Worm (Caenorhabditis elegans) whole organism, early embryonic: ENCODE results near the gene pes-5.

ENCODE experiments used
- B0310.2 ChIP-seq: sonication (generic microtip); optimal IDR thresholded peaks from 2 replicates; lab custom pipeline; 2016; ENCODE audit warnings: mild to moderate bottlenecking, missing genetic modification characterization, missing compliant biosample characterization
- F13C5.2 ChIP-seq: sonication (generic microtip); optimal IDR thresholded peaks from 2 replicates; lab custom pipeline; 2017; ENCODE audit warnings: mild to moderate bottlenecking, missing genetic modification characterization, inconsistent platforms, missing compliant biosample characterization
- aly-1 ChIP-seq: sonication (generic microtip); optimal IDR thresholded peaks from 2 replicates; lab custom pipeline; 2016; ENCODE audit warnings: missing genetic modification characterization, missing compliant biosample characterization
- ama-1 ChIP-seq: fragments of 150-350 bp; optimal IDR thresholded peaks from 2 replicates; lab custom pipeline; 2014
- ceh-13 ChIP-seq: fragments of 200-800 bp; sonication (Bioruptor generic); optimal IDR thresholded peaks from 2 replicates; lab custom pipeline; 2018; ENCODE audit warnings: mild to moderate bottlenecking, missing genetic modification characterization, missing compliant biosample characterization
- ceh-36 ChIP-seq: sonication (generic microtip); optimal IDR thresholded peaks from 2 replicates; lab custom pipeline; 2016; ENCODE audit warnings: missing genetic modification characterization, inconsistent platforms, missing compliant biosample characterization
- ets-7 ChIP-seq: sonication (generic microtip); optimal IDR thresholded peaks from 2 replicates; lab custom pipeline; 2016; ENCODE audit warnings: missing genotype, missing genetic modification characterization, missing compliant biosample characterization
- flt-1 ChIP-seq: fragments of 200-800 bp; sonication (Bioruptor generic); IDR thresholded peaks from 2 replicates; pipeline ENCODE4 v1.3.6; 2022; ENCODE audit warnings: missing genetic modification characterization, missing compliant biosample characterization
- hmbx-1 ChIP-seq: sonication (generic microtip); optimal IDR thresholded peaks from 2 replicates; lab custom pipeline; 2016; ENCODE audit warnings: mild to moderate bottlenecking, missing genetic modification characterization, missing compliant biosample characterization
- hmg-4 ChIP-seq: fragments of 200-800 bp; sonication (Bioruptor generic); optimal IDR thresholded peaks from 2 replicates; lab custom pipeline; 2018; ENCODE audit warnings: mild to moderate bottlenecking, missing genetic modification characterization, missing compliant biosample characterization
- hnd-1 ChIP-seq: sonication (generic microtip); optimal IDR thresholded peaks from 2 replicates; lab custom pipeline; 2016; ENCODE audit warnings: missing genetic modification characterization, missing compliant biosample characterization
- pes-1 ChIP-seq: fragments of 200-800 bp; sonication (Bioruptor generic); IDR thresholded peaks from 2 replicates; pipeline ENCODE4 v1.3.6; 2022; ENCODE audit warnings: missing genetic modification reagents, missing genetic modification characterization, missing compliant biosample characterization
- scrt-1 ChIP-seq: fragments of 200-800 bp; sonication (Bioruptor generic); IDR thresholded peaks from 2 replicates; pipeline ENCODE4 v1.3.6; 2022; ENCODE audit warnings: missing genetic modification characterization, missing compliant biosample characterization
- sea-1 ChIP-seq: fragments of 200-800 bp; sonication (Bioruptor generic); conservative IDR thresholded peaks from 2 replicates; pipeline ENCODE4 v1.3.6; 2022; ENCODE audit warnings: missing genetic modification characterization, missing compliant biosample characterization
- tbx-11 ChIP-seq: fragments of 200-800 bp; sonication (Bioruptor generic); IDR thresholded peaks from 2 replicates; pipeline ENCODE4 v1.3.6; 2022; ENCODE audit warnings: missing genetic modification characterization, missing compliant biosample characterization
- tbx-37 ChIP-seq: fragments of 200-800 bp; sonication (Bioruptor generic); conservative IDR thresholded peaks from 2 replicates; pipeline ENCODE4 v1.3.6; 2022; ENCODE audit warnings: missing genetic modification reagents, missing genetic modification characterization, missing compliant biosample characterization
- tra-4 ChIP-seq: sonication (generic microtip); optimal IDR thresholded peaks from 2 replicates; lab custom pipeline; 2017; ENCODE audit warnings: missing genetic modification characterization, missing compliant biosample characterization

pes-5 gene

ce11 chrII:11856361-11856760, 26.5 kb upstream of the pes-5 start, which contains the start of gene clh-1:
Gene clh-1 (minus strand): TSS chrII:11856461.
- no peak for TF ChIP-seq hmbx-1
- no peak for TF ChIP-seq ets-7
- TF ChIP-seq ama-1 (lab: Kevin White, UChicago), result no peak
- TF ChIP-seq tbx-11, result no peak
- no peak for TF ChIP-seq scrt-1
- TF ChIP-seq B0310.2 (tag; lab: Kevin White, UChicago), result no peak
- no peak for TF ChIP-seq tbx-37 (GFP tag; lab: Robert Waterston, UW)
- no peak for TF ChIP-seq F13C5.2 (tag; lab: Kevin White, UChicago)
- TF ChIP-seq tra-4 (tag; lab: Kevin White, UChicago), result no peak
- TF ChIP-seq aly-1 (tag; lab: Kevin White, UChicago), result no peak
- TF ChIP-seq hnd-1 (tag; lab: Kevin White, UChicago), result no peak
- no peak for TF ChIP-seq pes-1 (GFP tag; lab: Robert Waterston, UW)
- no peak for TF ChIP-seq flt-1 (GFP tag; lab: Robert Waterston, UW)
- no peak for TF ChIP-seq hmg-4 (GFP tag; lab: Kevin White, UChicago)
- no peak for TF ChIP-seq ceh-13 (GFP tag; lab: Kevin White, UChicago)
- no peak for TF ChIP-seq sea-1 (GFP tag; lab: Robert Waterston, UW)
- TF ChIP-seq ceh-36, result no peak

ce11 chrII:11854749-11855148, 24.9 kb upstream of the pes-5 start:
- no peak for TF ChIP-seq tbx-11
- TF ChIP-seq hmg-4 (GFP tag; lab: Kevin White, UChicago), result no peak
- no peak for TF ChIP-seq scrt-1
- no peak for TF ChIP-seq flt-1 (GFP tag; lab: Robert Waterston, UW)
- no peak for TF ChIP-seq hmbx-1
- no peak for TF ChIP-seq F13C5.2 (tag; lab: Kevin White, UChicago)
- TF ChIP-seq tbx-37 (GFP tag; lab: Robert Waterston, UW), result no peak
- TF ChIP-seq ama-1 (lab: Kevin White, UChicago), result no peak
- TF ChIP-seq sea-1 (GFP tag; lab: Robert Waterston, UW), result no peak
- no peak for TF ChIP-seq pes-1 (GFP tag; lab: Robert Waterston, UW)
- no peak for TF ChIP-seq aly-1 (tag; lab: Kevin White, UChicago)
- no peak for TF ChIP-seq hnd-1 (tag; lab: Kevin White, UChicago)
- TF ChIP-seq ceh-13 (GFP tag; lab: Kevin White, UChicago), result no peak
- no peak for TF ChIP-seq tra-4 (tag; lab: Kevin White, UChicago)
- TF ChIP-seq B0310.2 (tag; lab: Kevin White, UChicago), result no peak
- TF ChIP-seq ets-7, result no peak
- no peak for TF ChIP-seq ceh-36

- TF ChIP-seq tbx-11 (no peak), B0310.2 (tag; lab: Kevin White, UChicago) (no peak), aly-1 (tag; lab: Kevin White, UChicago) (no peak), pes-1 (GFP tag; lab: Robert Waterston, UW) (no peak), hmg-4 (GFP tag; lab: Kevin White, UChicago) (no peak), hmbx-1 (no peak), hnd-1 (tag; lab: Kevin White, UChicago) (no peak), ceh-36 (no peak), flt-1 (GFP tag; lab: Robert Waterston, UW) (no peak), scrt-1 (no peak), sea-1 (GFP tag; lab: Robert Waterston, UW) (no peak), F13C5.2 (tag; lab: Kevin White, UChicago) (no peak), ceh-13 (GFP tag; lab: Kevin White, UChicago) (no peak), tra-4 (tag; lab: Kevin White, UChicago) (no peak), ama-1 (lab: Kevin White, UChicago) (no peak), ets-7 (no peak)
Observed at ce11 chrII:11853108-11853507, 23.3 kb upstream of the pes-5 start.

- TF ChIP-seq sea-1 (GFP tag; lab: Robert Waterston, UW), result no peak
- no peak for TF ChIP-seq tbx-11
Observed at ce11 chrII:11852191-11852901, 22.5 kb upstream of the pes-5 start.

- TF ChIP-seq ets-7 (no peak), pes-1 (GFP tag; lab: Robert Waterston, UW) (no peak), ceh-13 (GFP tag; lab: Kevin White, UChicago) (no peak), tbx-11 (no peak), ama-1 (lab: Kevin White, UChicago) (no peak), tbx-37 (GFP tag; lab: Robert Waterston, UW) (no peak), hmbx-1 (no peak), tra-4 (tag; lab: Kevin White, UChicago) (no peak), hnd-1 (tag; lab: Kevin White, UChicago) (no peak), sea-1 (GFP tag; lab: Robert Waterston, UW) (no peak), aly-1 (tag; lab: Kevin White, UChicago) (no peak), B0310.2 (tag; lab: Kevin White, UChicago) (no peak), hmg-4 (GFP tag; lab: Kevin White, UChicago) (no peak), scrt-1 (no peak), ceh-36 (no peak), F13C5.2 (tag; lab: Kevin White, UChicago) (no peak), flt-1 (GFP tag; lab: Robert Waterston, UW) (no peak)
Observed at ce11 chrII:11849572-11849971, 19.8 kb upstream of the pes-5 start.

- TF ChIP-seq B0310.2 (tag; lab: Kevin White, UChicago), result no peak
- TF ChIP-seq ama-1 (lab: Kevin White, UChicago), result no peak
- TF ChIP-seq F13C5.2 (tag; lab: Kevin White, UChicago), result no peak
- TF ChIP-seq hnd-1 (tag; lab: Kevin White, UChicago), result no peak
- TF ChIP-seq pes-1 (GFP tag; lab: Robert Waterston, UW), result no peak
- TF ChIP-seq ceh-36, result no peak
- TF ChIP-seq scrt-1, result no peak
- TF ChIP-seq ceh-13 (GFP tag; lab: Kevin White, UChicago), result no peak
- no peak for TF ChIP-seq aly-1 (tag; lab: Kevin White, UChicago)
- no peak for TF ChIP-seq ets-7
Observed at ce11 chrII:11845954-11846353, 16.1 kb upstream of the pes-5 start.

ce11 chrII:11844984-11845383, 15.2 kb upstream of the pes-5 start:
- TF ChIP-seq flt-1 (GFP tag; lab: Robert Waterston, UW), result no peak
- no peak for TF ChIP-seq aly-1 (tag; lab: Kevin White, UChicago)
- TF ChIP-seq hnd-1 (tag; lab: Kevin White, UChicago), result no peak
- TF ChIP-seq hmg-4 (GFP tag; lab: Kevin White, UChicago), result no peak
- no peak for TF ChIP-seq scrt-1
- TF ChIP-seq hmbx-1, result no peak
- TF ChIP-seq F13C5.2 (tag; lab: Kevin White, UChicago), result no peak
- TF ChIP-seq ama-1 (lab: Kevin White, UChicago), result no peak
- no peak for TF ChIP-seq tbx-37 (GFP tag; lab: Robert Waterston, UW)
- no peak for TF ChIP-seq ceh-36
- TF ChIP-seq pes-1 (GFP tag; lab: Robert Waterston, UW), result no peak
- TF ChIP-seq B0310.2 (tag; lab: Kevin White, UChicago), result no peak
- no peak for TF ChIP-seq tra-4 (tag; lab: Kevin White, UChicago)
- TF ChIP-seq ceh-13 (GFP tag; lab: Kevin White, UChicago), result no peak
- no peak for TF ChIP-seq ets-7
- TF ChIP-seq sea-1 (GFP tag; lab: Robert Waterston, UW), result no peak
- TF ChIP-seq tbx-11, result no peak
